Worm (Caenorhabditis elegans): ENCODE measurements around the gene rev-1.
A peak's percentile ranks its signal among the peaks of the same experiment; 100 is the strongest.

rev-1 gene

DNA sequence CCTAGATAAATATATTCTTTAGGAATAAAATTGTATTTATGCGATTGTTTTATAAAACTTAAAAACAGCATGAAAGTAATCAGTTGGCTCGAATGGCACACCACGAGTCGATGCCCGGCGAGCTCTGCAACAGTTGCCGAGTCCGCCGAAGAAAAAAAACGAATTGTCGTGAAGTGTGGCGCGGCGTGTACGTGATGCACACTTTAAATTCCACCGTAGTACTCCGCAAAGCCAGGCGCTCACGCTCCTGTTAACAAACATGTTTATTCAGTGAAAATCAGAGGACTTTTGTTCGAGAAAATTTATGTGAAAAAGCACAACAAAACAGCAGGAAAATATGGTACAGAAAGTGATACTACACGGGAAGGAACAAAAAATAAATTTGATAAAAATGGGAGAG, 29.8 kb upstream of the rev-1 start (continued):
- TF ChIP-seq nhr-6 (tag; optimal IDR thresholded peaks at IDR 0.05) (peak; percentile 35), ceh-28 (tag; optimal IDR thresholded peaks at IDR 0.05) (no peak), egl-43 (GFP tag; IDR thresholded peaks at IDR 0.05) (no peak), vab-7 (GFP tag; IDR thresholded peaks at IDR 0.05) (no peak), unc-39 (tag; optimal IDR thresholded peaks at IDR 0.05) (no peak), lin-15B (tag; optimal IDR thresholded peaks at IDR 0.05) (no peak), F37D6.2 (tag; optimal IDR thresholded peaks at IDR 0.05) (no peak), ZK337.2 (GFP tag; IDR thresholded peaks at IDR 0.05) (no peak), daf-19 (GFP tag; conservative IDR thresholded peaks at IDR 0.05) (no peak), F49E8.2 (tag; optimal IDR thresholded peaks at IDR 0.05; ENCODE audit: borderline replicate concordance) (no peak), lin-13 (GFP tag; optimal IDR thresholded peaks at IDR 0.05) (peak; percentile 20), tra-1 (GFP tag; IDR thresholded peaks at IDR 0.05) (no peak), lin-1 (GFP tag; IDR thresholded peaks at IDR 0.05) (no peak), rbr-2 (tag; optimal IDR thresholded peaks at IDR 0.05) (peak; percentile 25), nhr-41 (GFP tag; IDR thresholded peaks at IDR 0.05) (no peak), ctbp-1 (GFP tag; IDR thresholded peaks at IDR 0.05) (no peak), fos-1 (tag; optimal IDR thresholded peaks at IDR 0.05) (no peak), duxl-1 (tag; optimal IDR thresholded peaks at IDR 0.05; ENCODE audit: poor library complexity) (no peak), pha-4 (GFP tag; IDR thresholded peaks at IDR 0.05) (no peak), pha-4 (tag; optimal IDR thresholded peaks at IDR 0.05) (no peak), lin-39 (tag; optimal IDR thresholded peaks at IDR 0.05) (no peak), Y5F2A.4 (GFP tag; optimal IDR thresholded peaks at IDR 0.05) (no peak), dmd-8 (GFP tag; IDR thresholded peaks at IDR 0.05) (no peak), mxl-2 (GFP tag; conservative IDR thresholded peaks at IDR 0.05) (no peak), nhr-10 (tag; optimal IDR thresholded peaks at IDR 0.05) (no peak), ama-1 (optimal IDR thresholded peaks at IDR 0.05) (peak; percentile 32), mdl-1 (tag; optimal IDR thresholded peaks at IDR 0.05) (no peak), attf-4 (tag; optimal IDR thresholded peaks at IDR 0.05) (no peak), lin-29 (GFP tag; IDR thresholded peaks at IDR 0.05) (no peak), daf-16 (GFP tag; optimal IDR thresholded peaks at IDR 0.05) (peak; percentile 0 to 86), daf-16 (tag; optimal IDR thresholded peaks at IDR 0.05) (peak; percentile 51), fkh-10 (GFP tag; optimal IDR thresholded peaks at IDR 0.05) (no peak), zag-1 (tag; optimal IDR thresholded peaks at IDR 0.05) (no peak), lin-38 (GFP tag; IDR thresholded peaks at IDR 0.05) (0 out of 2 replicates have a peak, but pooled peaks have one; percentile 40), F10B5.3 (tag; optimal IDR thresholded peaks at IDR 0.05) (no peak), set-16 (GFP tag; IDR thresholded peaks at IDR 0.05) (no peak), dve-1 (tag; optimal IDR thresholded peaks at IDR 0.05; ENCODE audit: insufficient read depth) (peak; percentile 6), T20F7.1 (GFP tag; optimal IDR thresholded peaks at IDR 0.05) (peak; percentile 78), zip-11 (GFP tag; IDR thresholded peaks at IDR 0.05) (no peak), nhr-237 (tag; optimal IDR thresholded peaks at IDR 0.05) (no peak), Y75B8A.6 (GFP tag; IDR thresholded peaks at IDR 0.05) (no peak), snpc-4 (tag; optimal IDR thresholded peaks at IDR 0.05) (no peak), nhr-25 (tag; optimal IDR thresholded peaks at IDR 0.05; ENCODE audit: borderline replicate concordance, insufficient read depth) (no peak), mep-1 (tag; optimal IDR thresholded peaks at IDR 0.05) (peak; percentile 46), mes-2 (tag; optimal IDR thresholded peaks at IDR 0.05; ENCODE audit: poor library complexity, severe bottlenecking) (peak; percentile 54), ceh-32 (tag; optimal IDR thresholded peaks at IDR 0.05; ENCODE audit: poor library complexity) (no peak), sdz-12 (GFP tag; optimal IDR thresholded peaks at IDR 0.05) (no peak), hif-1 (tag; optimal IDR thresholded peaks at IDR 0.05) (peak in 1 of 2 experiments; percentile 37), unc-62 (GFP tag; optimal IDR thresholded peaks at IDR 0.05 in 1 of 2) (no peak), unc-62 (tag; optimal IDR thresholded peaks at IDR 0.05) (no peak), nhr-28 (tag; optimal IDR thresholded peaks at IDR 0.05) (peak; percentile 21), F44E2.7 (GFP tag; IDR thresholded peaks at IDR 0.05) (no peak)

Data from whole organism, L4 larva.